Fruit fly (Drosophila melanogaster): ENCODE results near the gene CG31496.

CG31496 gene

dm6 chr3R:7344769-7345168, at the start of gene CG31496:
Gene CG31496, plus strand, starts transcription at chr3R:7345069.
- TF ChIP-seq h (optimal IDR thresholded peaks at IDR 0.05) (no peak), insv (optimal IDR thresholded peaks at IDR 0.05) (no peak), psq (optimal IDR thresholded peaks at IDR 0.05) (no peak)

DNA sequence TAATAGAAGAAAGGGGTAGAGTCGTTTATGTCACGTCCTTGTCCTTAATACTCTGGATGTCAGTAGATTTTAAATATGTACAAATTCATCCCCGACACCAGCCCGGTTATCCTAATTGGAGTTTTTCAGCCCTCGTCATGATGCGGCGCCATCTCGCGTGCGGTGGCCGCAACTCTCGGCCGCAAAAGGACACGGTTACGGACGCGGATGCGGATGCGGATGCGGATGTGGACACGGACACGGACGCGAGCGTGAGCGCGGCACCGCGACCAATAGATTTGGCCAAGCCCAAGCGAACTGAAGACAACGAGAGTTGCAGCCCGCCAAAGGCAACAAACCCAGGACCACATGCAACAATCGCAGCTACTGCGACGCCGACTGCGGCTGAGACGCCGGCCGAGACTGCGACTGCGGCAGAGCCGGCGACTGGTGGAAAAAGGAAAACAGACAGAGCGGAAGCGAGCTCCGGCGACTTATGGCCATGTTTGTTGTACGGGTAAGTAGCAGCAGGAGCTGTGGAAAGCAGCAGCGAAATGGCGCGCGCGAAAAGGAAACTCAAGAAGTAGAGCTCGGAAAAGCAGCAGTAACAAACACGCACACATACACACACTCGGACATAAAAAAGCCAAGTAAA, 40.3 kb upstream of the CG31496 start, which contains the start of gene CG42544:
Gene CG42544, plus strand, starts transcription at position 138 of the 634 bp plus-strand sequence.
- TF ChIP-seq psq (optimal IDR thresholded peaks at IDR 0.05), result no peak
- no peak for TF ChIP-seq Myc (optimal IDR thresholded peaks at IDR 0.05)
- no peak for TF ChIP-seq h (optimal IDR thresholded peaks at IDR 0.05)
- TF ChIP-seq ttk (optimal IDR thresholded peaks at IDR 0.05), result no peak
- no peak for TF ChIP-seq Sin3A (optimal IDR thresholded peaks at IDR 0.05)
- no peak for TF ChIP-seq insv (optimal IDR thresholded peaks at IDR 0.05)

DNA sequence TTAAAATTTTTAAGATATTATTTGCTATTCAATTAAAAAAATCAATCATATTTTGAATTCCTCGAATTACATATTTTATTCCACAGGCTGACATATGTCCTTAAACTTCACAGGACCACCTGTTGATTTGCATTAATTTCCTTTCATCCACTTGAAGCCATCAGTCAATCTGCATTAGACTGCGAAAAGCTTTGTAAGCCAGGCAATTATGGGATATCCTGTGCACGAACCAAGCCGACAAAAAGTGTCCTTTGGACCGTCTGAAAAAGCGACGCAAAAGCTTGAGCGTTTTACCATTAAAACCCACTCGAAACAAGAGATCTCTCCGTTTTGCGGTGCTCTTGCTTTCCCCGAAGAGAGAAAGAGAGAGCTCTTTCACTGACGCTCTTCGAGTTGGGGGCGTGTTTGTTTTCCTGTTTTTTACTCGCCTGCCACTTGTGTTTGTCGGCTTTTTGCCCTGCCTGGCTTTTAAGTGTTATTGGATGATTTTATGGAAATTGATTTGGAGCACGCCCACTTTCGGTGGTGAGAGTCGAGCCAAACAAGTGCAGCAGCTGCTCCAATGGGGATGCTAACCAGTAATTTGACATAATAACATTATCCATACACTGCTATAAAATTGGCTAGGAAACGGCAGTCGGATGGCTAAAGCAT, 38.2 kb upstream of the CG31496 start:
- TF ChIP-seq h (optimal IDR thresholded peaks at IDR 0.05), result no peak
- no peak for TF ChIP-seq psq (optimal IDR thresholded peaks at IDR 0.05)

- TF ChIP-seq psq (optimal IDR thresholded peaks at IDR 0.05) (no peak), insv (optimal IDR thresholded peaks at IDR 0.05) (no peak), ttk (optimal IDR thresholded peaks at IDR 0.05) (no peak), h (optimal IDR thresholded peaks at IDR 0.05) (no peak), Sin3A (optimal IDR thresholded peaks at IDR 0.05) (no peak), Myc (optimal IDR thresholded peaks at IDR 0.05) (no peak)
Measured at dm6 chr3R:7309579-7310037, 35.3 kb upstream of the CG31496 start, which contains the start of gene rn. Gene rn, minus strand, starts transcription at chr3R:7309629.

dm6 chr3R:7310576-7310975, 34.3 kb upstream of the CG31496 start:
- TF ChIP-seq insv (optimal IDR thresholded peaks at IDR 0.05), result no peak
- TF ChIP-seq h (optimal IDR thresholded peaks at IDR 0.05), result no peak
- TF ChIP-seq psq (optimal IDR thresholded peaks at IDR 0.05), result no peak
- no peak for TF ChIP-seq Sin3A (optimal IDR thresholded peaks at IDR 0.05)
- TF ChIP-seq ttk (optimal IDR thresholded peaks at IDR 0.05), result no peak
- no peak for TF ChIP-seq Myc (optimal IDR thresholded peaks at IDR 0.05)

DNA sequence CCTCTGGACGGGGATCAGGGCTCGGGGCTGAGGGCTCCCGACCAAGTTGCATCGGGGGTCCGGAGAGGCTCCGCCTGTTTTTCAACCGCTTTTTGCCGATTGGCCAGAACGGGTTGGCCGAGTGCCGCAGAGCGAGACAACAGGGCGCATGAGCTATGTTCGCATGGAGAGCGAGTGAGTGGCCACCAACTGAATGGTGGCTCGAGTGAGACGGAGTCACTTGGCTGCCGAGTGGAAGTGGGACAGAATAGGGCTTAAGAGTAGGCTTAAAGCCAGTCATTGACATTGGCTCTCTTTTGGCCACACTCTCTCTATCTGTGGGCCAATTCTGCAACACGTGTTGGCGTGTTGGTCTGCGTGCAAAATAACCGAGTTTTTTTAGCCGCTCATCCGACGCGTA, 31.8 kb upstream of the CG31496 start:
- TF ChIP-seq Myc (optimal IDR thresholded peaks at IDR 0.05) (no peak), psq (optimal IDR thresholded peaks at IDR 0.05) (no peak), h (optimal IDR thresholded peaks at IDR 0.05) (no peak), insv (optimal IDR thresholded peaks at IDR 0.05) (no peak), Sin3A (optimal IDR thresholded peaks at IDR 0.05) (no peak), ttk (optimal IDR thresholded peaks at IDR 0.05) (no peak)

dm6 chr3R:7317107-7317506, 27.8 kb upstream of the CG31496 start, which contains the start of gene CG10029:
Gene CG10029, minus strand, starts transcription at chr3R:7317207.
- TF ChIP-seq h (optimal IDR thresholded peaks at IDR 0.05), result no peak
- no peak for TF ChIP-seq insv (optimal IDR thresholded peaks at IDR 0.05)
- TF ChIP-seq Myc (optimal IDR thresholded peaks at IDR 0.05), result no peak
- no peak for TF ChIP-seq psq (optimal IDR thresholded peaks at IDR 0.05)
- no peak for TF ChIP-seq ttk (optimal IDR thresholded peaks at IDR 0.05)
- no peak for TF ChIP-seq Sin3A (optimal IDR thresholded peaks at IDR 0.05)

DNA sequence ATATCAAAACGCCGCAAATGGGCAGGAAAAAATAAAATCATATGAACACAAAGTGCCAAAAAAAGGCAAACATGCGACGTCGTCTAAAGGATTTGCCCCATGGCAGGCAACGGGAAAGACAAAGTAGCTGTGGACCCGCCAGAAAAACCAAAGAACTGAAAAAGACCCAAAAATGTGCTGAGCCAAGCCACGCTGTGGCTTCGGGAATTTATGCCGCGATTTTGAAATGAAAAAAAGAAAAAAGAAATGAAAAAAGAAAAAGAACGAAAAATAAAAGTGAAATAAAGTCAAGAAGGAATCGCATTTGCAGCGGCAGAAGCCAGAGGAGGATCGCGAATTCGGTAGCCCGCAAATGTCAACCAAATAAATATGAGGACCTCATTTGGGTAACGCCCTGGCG, 22.3 kb upstream of the CG31496 start:
- TF ChIP-seq Myc (optimal IDR thresholded peaks at IDR 0.05), result no peak

- TF ChIP-seq insv (optimal IDR thresholded peaks at IDR 0.05) (no peak), h (optimal IDR thresholded peaks at IDR 0.05) (no peak), Sin3A (optimal IDR thresholded peaks at IDR 0.05) (no peak), Myc (optimal IDR thresholded peaks at IDR 0.05) (no peak), psq (optimal IDR thresholded peaks at IDR 0.05) (no peak), ttk (optimal IDR thresholded peaks at IDR 0.05) (no peak)
Measured at dm6 chr3R:7326200-7326599, 18.7 kb upstream of the CG31496 start.

DNA sequence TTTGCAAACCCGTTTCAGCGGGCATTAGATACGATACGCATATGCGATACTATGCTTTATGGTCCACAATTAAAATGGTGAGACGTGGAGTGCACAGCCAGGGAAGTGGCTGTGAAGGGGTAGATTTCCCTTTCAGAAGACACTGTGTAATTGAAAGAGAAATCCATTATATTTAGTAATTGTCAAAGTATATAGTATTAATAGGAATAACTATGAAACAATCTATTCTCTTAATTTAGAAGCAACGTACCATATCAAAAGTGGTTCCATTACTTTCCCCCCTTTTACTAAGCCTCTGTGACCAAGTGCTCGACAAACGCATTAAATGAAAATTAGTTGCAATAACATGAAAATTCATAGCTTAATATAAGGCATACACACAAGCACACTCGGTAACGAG, 14.2 kb upstream of the CG31496 start:
- TF ChIP-seq ttk (optimal IDR thresholded peaks at IDR 0.05), result no peak
- TF ChIP-seq insv (optimal IDR thresholded peaks at IDR 0.05), result no peak
- no peak for TF ChIP-seq Sin3A (optimal IDR thresholded peaks at IDR 0.05)
- TF ChIP-seq psq (optimal IDR thresholded peaks at IDR 0.05), result no peak
- no peak for TF ChIP-seq h (optimal IDR thresholded peaks at IDR 0.05)
- TF ChIP-seq Myc (optimal IDR thresholded peaks at IDR 0.05), result no peak

DNA sequence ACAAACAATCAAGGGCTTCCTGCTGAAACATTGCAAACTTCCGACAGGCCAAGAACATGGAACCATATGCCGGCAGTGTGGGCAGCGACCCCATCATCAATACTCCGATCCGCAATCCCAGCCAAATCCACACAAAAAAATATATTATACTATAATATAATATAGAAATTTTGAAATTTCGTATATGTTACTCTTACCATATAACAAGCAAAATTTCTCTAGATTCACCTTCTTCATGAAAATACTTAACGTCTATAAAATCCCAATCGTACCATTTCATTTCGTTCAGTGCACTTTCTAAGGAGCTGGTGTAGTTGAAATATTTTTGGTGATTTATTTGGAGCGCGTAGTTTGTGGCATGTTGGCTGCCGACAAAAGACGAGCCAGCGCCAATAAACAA, 10.3 kb upstream of the CG31496 start:
- TF ChIP-seq insv (optimal IDR thresholded peaks at IDR 0.05) (no peak), Myc (optimal IDR thresholded peaks at IDR 0.05) (no peak), h (optimal IDR thresholded peaks at IDR 0.05) (no peak), ttk (optimal IDR thresholded peaks at IDR 0.05) (no peak), Sin3A (optimal IDR thresholded peaks at IDR 0.05) (no peak), psq (optimal IDR thresholded peaks at IDR 0.05) (no peak)

- TF ChIP-seq psq (optimal IDR thresholded peaks at IDR 0.05) (no peak), h (optimal IDR thresholded peaks at IDR 0.05) (no peak), ttk (optimal IDR thresholded peaks at IDR 0.05) (no peak), Myc (optimal IDR thresholded peaks at IDR 0.05) (no peak), insv (optimal IDR thresholded peaks at IDR 0.05) (no peak), Sin3A (optimal IDR thresholded peaks at IDR 0.05) (no peak)
Measured at dm6 chr3R:7336454-7336853, 8.4 kb upstream of the CG31496 start.

DNA sequence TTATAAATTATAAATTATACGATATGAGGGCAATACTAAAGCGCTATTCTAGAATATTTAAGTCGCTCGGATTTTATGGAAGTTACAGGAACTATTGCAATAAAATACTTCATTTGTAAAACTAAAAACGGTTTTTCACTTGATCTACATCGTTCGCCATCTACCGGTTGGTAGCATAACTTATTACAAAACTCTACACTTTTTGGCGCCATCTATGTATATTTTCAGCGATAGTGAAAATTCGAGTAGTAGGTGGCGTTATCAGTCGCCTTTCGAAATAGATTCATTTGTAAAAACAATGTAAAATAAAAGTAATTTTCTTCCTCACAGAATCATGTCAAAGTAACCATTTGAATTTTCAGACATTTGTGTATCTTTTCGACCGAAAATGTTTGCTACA, 1.6 kb downstream of the CG31496 start, which contains the start of gene nxf4:
Gene nxf4, plus strand, starts transcription at position 286 of the 400 bp plus-strand sequence.
- TF ChIP-seq psq (optimal IDR thresholded peaks at IDR 0.05) (no peak), Sin3A (optimal IDR thresholded peaks at IDR 0.05) (no peak), ttk (optimal IDR thresholded peaks at IDR 0.05) (no peak), Myc (optimal IDR thresholded peaks at IDR 0.05) (no peak), h (optimal IDR thresholded peaks at IDR 0.05) (peak; percentile 70), insv (optimal IDR thresholded peaks at IDR 0.05) (no peak)
